Fruit fly (Drosophila melanogaster) whole organism, embryonic: ENCODE results near the gene CG17996.
A peak's percentile ranks its signal among the peaks of the same experiment; 100 is the strongest.

Experiments
- C15 ChIP-seq: fragments of 200-800 bp; sonication (Bioruptor generic); IDR thresholded peaks from 3 replicates; pipeline ENCODE4 v1.3.6; 2022; ENCODE audit warnings: missing biosample characterization, missing genetic modification characterization
- CG12391 ChIP-seq: fragments of 200-800 bp; sonication (Bioruptor generic); optimal IDR thresholded peaks from 3 replicates; lab custom pipeline; 2018; ENCODE audit warnings: missing biosample characterization, mild to moderate bottlenecking, missing genetic modification characterization, moderate library complexity
- CG13287 ChIP-seq: fragments of 200-800 bp; sonication (Bioruptor generic); IDR thresholded peaks from 2 replicates; pipeline ENCODE4 v1.3.6; 2022; ENCODE audit warnings: missing biosample characterization, missing genetic modification characterization; ENCODE audit not compliant: partially characterized antibody
- CG15269 ChIP-seq: fragments of 200-800 bp; sonication (Bioruptor generic); optimal IDR thresholded peaks from 2 replicates; lab custom pipeline; 2018; ENCODE audit warnings: missing biosample characterization, mild to moderate bottlenecking, missing genetic modification characterization, moderate library complexity
- CG1603 ChIP-seq: fragments of 200-800 bp; sonication (Bioruptor generic); optimal IDR thresholded peaks from 2 replicates; lab custom pipeline; 2019; ENCODE audit warnings: missing biosample characterization, mild to moderate bottlenecking, missing genetic modification characterization, moderate library complexity
- CG16779 ChIP-seq: fragments of 200-800 bp; sonication (Bioruptor generic); IDR thresholded peaks from 2 replicates; pipeline ENCODE4 v1.3.6; 2022; ENCODE audit warnings: missing biosample characterization, missing genetic modification characterization
- CG17385 ChIP-seq: fragments of 200-800 bp; sonication (Bioruptor generic); optimal IDR thresholded peaks from 3 replicates; lab custom pipeline; 2018; ENCODE audit warnings: missing biosample characterization, mild to moderate bottlenecking, missing genetic modification characterization
- CG17829 ChIP-seq: fragments of 200-800 bp; optimal IDR thresholded peaks from 2 replicates; lab custom pipeline; 2019; ENCODE audit warnings: missing biosample characterization, mild to moderate bottlenecking, missing genetic modification characterization, moderate library complexity
- CG30431 ChIP-seq: fragments of 200-800 bp; sonication (Bioruptor generic); optimal IDR thresholded peaks from 2 replicates; lab custom pipeline; 2017; ENCODE audit warnings: missing biosample characterization, missing genetic modification characterization
- CG31365 ChIP-seq: fragments of 200-800 bp; sonication (Bioruptor generic); optimal IDR thresholded peaks from 2 replicates; lab custom pipeline; 2018; ENCODE audit warnings: missing biosample characterization, mild to moderate bottlenecking, missing genetic modification characterization
- CG31388 ChIP-seq: fragments of 200-800 bp; sonication (Bioruptor generic); optimal IDR thresholded peaks from 2 replicates; lab custom pipeline; 2016; ENCODE audit warnings: missing biosample characterization, missing genetic modification characterization
- CG31441 ChIP-seq: fragments of 200-800 bp; sonication (Bioruptor generic); IDR thresholded peaks from 2 replicates; pipeline ENCODE4 v1.3.6; 2022; ENCODE audit warnings: missing biosample characterization, missing genetic modification characterization
- CG34376 ChIP-seq: fragments of 200-800 bp; sonication (Bioruptor generic); optimal IDR thresholded peaks from 2 replicates; lab custom pipeline; 2018; ENCODE audit warnings: missing biosample characterization, mild to moderate bottlenecking, missing genetic modification characterization
- CG4328 ChIP-seq: fragments of 200-800 bp; sonication (Bioruptor generic); optimal IDR thresholded peaks from 3 replicates; lab custom pipeline; 2017; ENCODE audit warnings: missing biosample characterization, missing genetic modification reagents, missing genetic modification characterization
- CG4360 ChIP-seq: fragments of 200-800 bp; sonication (Bioruptor generic); IDR thresholded peaks from 2 replicates; pipeline ENCODE4 v1.3.6; 2022; ENCODE audit warnings: missing biosample characterization, missing genetic modification characterization
- CG4820 ChIP-seq: fragments of 200-800 bp; sonication (Bioruptor generic); optimal IDR thresholded peaks from 3 replicates; lab custom pipeline; 2016; ENCODE audit warnings: missing biosample characterization, missing genetic modification characterization
- CG5245 ChIP-seq: fragments of 200-800 bp; sonication (Bioruptor generic); optimal IDR thresholded peaks from 3 replicates; lab custom pipeline; 2016; ENCODE audit warnings: missing biosample characterization, missing genetic modification characterization
- CG6254 ChIP-seq: fragments of 200-800 bp; sonication (Bioruptor generic); optimal IDR thresholded peaks from 3 replicates; lab custom pipeline; 2017; ENCODE audit warnings: mild to moderate bottlenecking, missing biosample characterization, missing genetic modification reagents, missing genetic modification characterization
- CG6272 ChIP-seq: fragments of 200-800 bp; sonication (Bioruptor generic); IDR thresholded peaks from 2 replicates; pipeline ENCODE4 v1.3.6; 2022; ENCODE audit warnings: missing biosample characterization, missing genetic modification characterization
- CG8478 ChIP-seq: fragments of >200 bp; optimal IDR thresholded peaks from 2 replicates; lab custom pipeline; 2018
- Dfd ChIP-seq, 2 experiments: fragments of >200 bp; optimal IDR thresholded peaks; 2 replicates each; lab custom pipeline; 2017; ENCODE audit warnings: missing biosample characterization in 2 of 2, missing genetic modification characterization in 2 of 2
- Dip2 ChIP-seq: fragments of 200-800 bp; sonication (Bioruptor generic); IDR thresholded peaks from 2 replicates; pipeline ENCODE4 v1.3.6; 2022; ENCODE audit warnings: missing biosample characterization, missing genetic modification characterization
- Doc2 ChIP-seq: fragments of 200-800 bp; sonication (Bioruptor generic); IDR thresholded peaks from 2 replicates; pipeline ENCODE4 v1.3.6; 2022; ENCODE audit warnings: missing biosample characterization, missing genetic modification characterization
- Gug ChIP-seq: fragments of 200-800 bp; sonication (Bioruptor generic); IDR thresholded peaks from 4 replicates; pipeline ENCODE4 v1.3.6; 2022; ENCODE audit warnings: missing biosample characterization, missing genetic modification characterization
- HmgZ ChIP-seq: fragments of 200-800 bp; sonication (Bioruptor generic); optimal IDR thresholded peaks from 2 replicates; lab custom pipeline; 2018; ENCODE audit warnings: missing biosample characterization, mild to moderate bottlenecking, missing genetic modification characterization
- Hmr ChIP-seq: fragments of 200-800 bp; sonication (Bioruptor generic); optimal IDR thresholded peaks from 3 replicates; lab custom pipeline; 2017; ENCODE audit warnings: mild to moderate bottlenecking, missing biosample characterization, missing genetic modification reagents, missing genetic modification characterization
- Myb ChIP-seq: fragments of 200-800 bp; sonication (Bioruptor generic); optimal IDR thresholded peaks from 2 replicates; lab custom pipeline; 2016; ENCODE audit warnings: missing biosample characterization, missing genetic modification characterization
- NfI ChIP-seq: fragments of 200-800 bp; sonication (Bioruptor generic); optimal IDR thresholded peaks from 3 replicates; lab custom pipeline; 2018; ENCODE audit warnings: missing biosample characterization, mild to moderate bottlenecking, missing genetic modification characterization, moderate library complexity
- Optix ChIP-seq: fragments of 200-800 bp; sonication (Bioruptor generic); IDR thresholded peaks from 3 replicates; pipeline ENCODE4 v1.3.6; 2022; ENCODE audit warnings: missing biosample characterization, missing genetic modification characterization
- Rfx ChIP-seq: fragments of 200-800 bp; sonication (Bioruptor generic); IDR thresholded peaks from 2 replicates; pipeline ENCODE4 v1.3.6; 2022; ENCODE audit warnings: missing biosample characterization, missing genetic modification characterization
- Sox102F ChIP-seq: fragments of 200-800 bp; sonication (Bioruptor generic); optimal IDR thresholded peaks from 2 replicates; lab custom pipeline; 2018; ENCODE audit warnings: missing biosample characterization, mild to moderate bottlenecking, missing genetic modification characterization, moderate library complexity
- Sry-β ChIP-seq: fragments of 200-800 bp; sonication (Bioruptor generic); optimal IDR thresholded peaks from 2 replicates; lab custom pipeline; 2018; ENCODE audit warnings: missing biosample characterization, mild to moderate bottlenecking, missing genetic modification characterization, moderate library complexity
- ac ChIP-seq: fragments of 200-800 bp; sonication (Bioruptor generic); optimal IDR thresholded peaks from 3 replicates; lab custom pipeline; 2017; ENCODE audit warnings: missing biosample characterization, mild to moderate bottlenecking, missing genetic modification characterization
- cad ChIP-seq: fragments of >200 bp; optimal IDR thresholded peaks from 2 replicates; lab custom pipeline; 2017; ENCODE audit warnings: missing biosample characterization, missing genetic modification characterization
- cas ChIP-seq: fragments of 200-800 bp; sonication (Bioruptor generic); IDR thresholded peaks from 2 replicates; pipeline ENCODE4 v1.3.6; 2022; ENCODE audit warnings: missing biosample characterization, missing genetic modification characterization
- chinmo ChIP-seq: fragments of 200-800 bp; sonication (Bioruptor generic); IDR thresholded peaks from 4 replicates; pipeline ENCODE4 v1.3.6; 2022; ENCODE audit warnings: missing biosample characterization, missing genetic modification characterization; ENCODE audit not compliant: partially characterized antibody
- cwo ChIP-seq: fragments of 200-800 bp; sonication (Bioruptor generic); optimal IDR thresholded peaks from 3 replicates; lab custom pipeline; 2017; ENCODE audit warnings: missing biosample characterization, missing genetic modification characterization, mild to moderate bottlenecking, moderate library complexity, missing genetic modification reagents
- en ChIP-seq: fragments of 200-800 bp; sonication (Bioruptor generic); optimal IDR thresholded peaks from 2 replicates; lab custom pipeline; 2016; ENCODE audit warnings: missing biosample characterization, missing genetic modification characterization
- esg ChIP-seq: fragments of 200-800 bp; sonication (Bioruptor generic); conservative IDR thresholded peaks from 2 replicates; pipeline ENCODE4 v1.3.6; 2022; ENCODE audit warnings: missing biosample characterization, missing genetic modification characterization
- eve ChIP-seq, 2 experiments: fragments of >200 bp; optimal IDR thresholded peaks; 2 replicates each; lab custom pipeline; 2017; ENCODE audit warnings: missing biosample characterization in 2 of 2, missing genetic modification characterization in 2 of 2
- ewg ChIP-seq: fragments of 200-800 bp; sonication (Bioruptor generic); optimal IDR thresholded peaks from 3 replicates; lab custom pipeline; 2017; ENCODE audit warnings: mild to moderate bottlenecking, missing biosample characterization, missing genetic modification reagents, missing genetic modification characterization
- fd64A ChIP-seq: fragments of 200-800 bp; sonication (Bioruptor generic); optimal IDR thresholded peaks from 3 replicates; lab custom pipeline; 2018; ENCODE audit warnings: missing biosample characterization, mild to moderate bottlenecking, missing genetic modification characterization
- fru ChIP-seq: fragments of >200 bp; optimal IDR thresholded peaks from 2 replicates; lab custom pipeline; 2017
- gfzf ChIP-seq: fragments of 200-800 bp; sonication (Bioruptor generic); optimal IDR thresholded peaks from 2 replicates; lab custom pipeline; 2016; ENCODE audit warnings: missing biosample characterization, mild to moderate bottlenecking, missing genetic modification characterization, moderate library complexity
- gsb ChIP-seq: fragments of 200-800 bp; sonication (Bioruptor generic); IDR thresholded peaks from 2 replicates; pipeline ENCODE4 v1.3.6; 2022; ENCODE audit warnings: missing biosample characterization, missing genetic modification characterization
- kah ChIP-seq: fragments of 200-800 bp; sonication (Bioruptor generic); optimal IDR thresholded peaks from 2 replicates; lab custom pipeline; 2018; ENCODE audit warnings: missing biosample characterization, mild to moderate bottlenecking, missing genetic modification characterization
- kni ChIP-seq: fragments of 200-800 bp; sonication (Bioruptor generic); optimal IDR thresholded peaks from 3 replicates; lab custom pipeline; 2017; ENCODE audit warnings: mild to moderate bottlenecking, missing biosample characterization, missing genetic modification reagents, missing genetic modification characterization
- mam ChIP-seq: fragments of 200-800 bp; sonication (Bioruptor generic); optimal IDR thresholded peaks from 3 replicates; lab custom pipeline; 2016; ENCODE audit warnings: missing biosample characterization, missing genetic modification characterization
- p53 ChIP-seq: fragments of 200-800 bp; sonication (Bioruptor generic); optimal IDR thresholded peaks from 2 replicates; lab custom pipeline; 2016; ENCODE audit warnings: missing biosample characterization, missing genetic modification characterization
- rib ChIP-seq: fragments of 200-800 bp; sonication (Bioruptor generic); IDR thresholded peaks from 2 replicates; pipeline ENCODE4 v1.3.6; 2022; ENCODE audit warnings: missing biosample characterization, missing genetic modification characterization
- sens ChIP-seq: fragments of 200-800 bp; sonication (Bioruptor generic); peaks from one replicate; lab custom pipeline; 2016; ENCODE audit warnings: missing biosample characterization, missing genetic modification characterization
- tio ChIP-seq: fragments of 200-800 bp; sonication (Bioruptor generic); optimal IDR thresholded peaks from 2 replicates; lab custom pipeline; 2017; ENCODE audit warnings: missing biosample characterization, missing genetic modification characterization, inconsistent platforms
- zfh1 ChIP-seq: fragments of 200-800 bp; sonication (Bioruptor generic); IDR thresholded peaks from 3 replicates; pipeline ENCODE4 v1.3.6; 2022; ENCODE audit warnings: missing biosample characterization, missing genetic modification characterization

CG17996 gene

dm6 chr2L:16703753-16704152 is 27.1 kb downstream of the CG17996 start (continued):
- TF ChIP-seq ewg (no peak), CG15269 (tag; lab: Kevin White, UChicago) (peak; percentile 63), mam (GFP tag; lab: Kevin White, UChicago) (peak; percentile 64), HmgZ (peak; percentile 29), Sox102F (no peak), cas (no peak), cad (GFP tag; lab: Kevin White, UChicago) (no peak), fd64A (GFP tag; lab: Kevin White, UChicago) (no peak), Dip2 (GFP tag; lab: Robert Waterston, UW) (no peak), CG31441 (GFP tag; lab: Robert Waterston, UW) (no peak), Myb (GFP tag; lab: Kevin White, UChicago) (peak; percentile 21), rib (GFP tag; lab: Robert Waterston, UW) (no peak), CG6272 (GFP tag; lab: Robert Waterston, UW) (no peak), fru (lab: Kevin White, UChicago) (no peak), kni (GFP tag; lab: Kevin White, UChicago) (no peak), Rfx (GFP tag; lab: Robert Waterston, UW) (no peak), p53 (GFP tag; lab: Kevin White, UChicago) (no peak), CG6254 (GFP tag; lab: Kevin White, UChicago) (no peak), CG31365 (tag; lab: Kevin White, UChicago) (no peak), CG1603 (tag; lab: Kevin White, UChicago) (peak; percentile 31), esg (GFP tag; lab: Robert Waterston, UW) (peak; percentile 21; the same call in 1 of the 2 replicates), gsb (GFP tag; lab: Robert Waterston, UW) (no peak), CG4820 (GFP tag; lab: Kevin White, UChicago) (peak; percentile 32), CG34376 (GFP tag; lab: Kevin White, UChicago) (no peak), CG31388 (GFP tag; lab: Kevin White, UChicago) (peak; percentile 34), eve (GFP tag; optimal IDR thresholded peaks at IDR 0.05; lab: Kevin White, UChicago) (no peak), kah (no peak), Doc2 (no peak), Hmr (GFP tag; lab: Kevin White, UChicago) (peak; percentile 34), cwo (GFP tag; lab: Kevin White, UChicago) (no peak), gfzf (GFP tag; lab: Kevin White, UChicago) (no peak), Sry-β (GFP tag; lab: Kevin White, UChicago) (no peak), C15 (GFP tag; lab: Robert Waterston, UW) (no peak), CG16779 (no peak), CG17829 (no peak), Gug (GFP tag; lab: Robert Waterston, UW) (no peak), CG4360 (GFP tag; lab: Robert Waterston, UW) (no peak), tio (GFP tag; lab: Kevin White, UChicago) (peak; percentile 49), CG17385 (peak; percentile 62), Optix (GFP tag; lab: Robert Waterston, UW) (no peak), sens (GFP tag; lab: Kevin White, UChicago) (peak; percentile 91), CG30431 (no peak), CG4328 (GFP tag; lab: Kevin White, UChicago) (no peak), CG12391 (tag; lab: Kevin White, UChicago) (peak; percentile 44), CG13287 (GFP tag; lab: Robert Waterston, UW) (no peak), zfh1 (peak; percentile 59; the same call in 2 of the 3 replicates), en (GFP tag; lab: Kevin White, UChicago) (peak; percentile 32), CG8478 (lab: Kevin White, UChicago) (no peak), Dfd (GFP tag; optimal IDR thresholded peaks at IDR 0.05; lab: Kevin White, UChicago) (no peak), NfI (GFP tag; lab: Kevin White, UChicago) (peak; percentile 67), chinmo (no peak), CG5245 (GFP tag; lab: Kevin White, UChicago) (no peak), ac (no peak)
